Worm (Caenorhabditis elegans) whole organism, L2 larva: ENCODE measurements around the gene mtch-1.

Source experiments
- C34F6.9 ChIP-seq: fragments of 150-350 bp; optimal IDR thresholded peaks from 2 replicates; lab custom pipeline; 2014; ENCODE audit warnings: missing biosample characterization, missing genetic modification characterization
- F13H6.1 ChIP-seq: sonication (generic microtip); optimal IDR thresholded peaks from 2 replicates; lab custom pipeline; 2016; ENCODE audit warnings: missing genetic modification characterization, missing compliant biosample characterization
- R02D3.7 ChIP-seq: fragments of 150-350 bp; optimal IDR thresholded peaks from 2 replicates; lab custom pipeline; 2014; ENCODE audit warnings: missing biosample characterization, missing genetic modification characterization
- Y55F3AM.14 ChIP-seq: fragments of 200-800 bp; sonication (Bioruptor generic); optimal IDR thresholded peaks from 2 replicates; lab custom pipeline; 2018; ENCODE audit warnings: mild to moderate bottlenecking, missing genetic modification characterization, missing compliant biosample characterization
- ZK546.5 ChIP-seq: sonication (generic microtip); optimal IDR thresholded peaks from 2 replicates; lab custom pipeline; 2017; ENCODE audit warnings: missing biosample characterization, missing genetic modification characterization
- aly-2 ChIP-seq: fragments of 150-350 bp; optimal IDR thresholded peaks from 2 replicates; lab custom pipeline; 2014; ENCODE audit warnings: missing biosample characterization, missing genetic modification characterization
- ceh-16 ChIP-seq: fragments of 150-350 bp; optimal IDR thresholded peaks from 2 replicates; lab custom pipeline; 2014; ENCODE audit warnings: missing biosample characterization, missing genetic modification characterization
- ceh-82 ChIP-seq: fragments of 150-350 bp; optimal IDR thresholded peaks from 2 replicates; lab custom pipeline; 2014; ENCODE audit warnings: missing biosample characterization, missing genetic modification characterization
- crh-2 ChIP-seq: sonication (generic microtip); optimal IDR thresholded peaks from 2 replicates; lab custom pipeline; 2017; ENCODE audit warnings: missing biosample characterization, missing genetic modification characterization
- elt-1 ChIP-seq: fragments of 150-350 bp; optimal IDR thresholded peaks from 2 replicates; lab custom pipeline; 2014; ENCODE audit warnings: missing biosample characterization, missing genetic modification characterization
- elt-3 ChIP-seq: sonication (generic microtip); optimal IDR thresholded peaks from 2 replicates; lab custom pipeline; 2017; ENCODE audit warnings: missing biosample characterization, missing genetic modification characterization
- fos-1 ChIP-seq: fragments of 150-350 bp; optimal IDR thresholded peaks from 2 replicates; lab custom pipeline; 2014; ENCODE audit warnings: missing biosample characterization, missing genetic modification characterization
- gmeb-1 ChIP-seq: fragments of 150-350 bp; optimal IDR thresholded peaks from 2 replicates; lab custom pipeline; 2014; ENCODE audit warnings: missing biosample characterization, missing genetic modification characterization
- lin-13 ChIP-seq: fragments of 150-350 bp; optimal IDR thresholded peaks from 2 replicates; lab custom pipeline; 2014; ENCODE audit warnings: missing biosample characterization, missing genetic modification reagents, missing genetic modification characterization
- lin-39 ChIP-seq: fragments of 150-350 bp; optimal IDR thresholded peaks from 2 replicates; lab custom pipeline; 2014; ENCODE audit warnings: missing biosample characterization, missing genetic modification reagents, missing genetic modification characterization
- lsy-2 ChIP-seq, 2 experiments: fragments of 150-350 bp in 1 of 2; sonication (generic microtip) in 1 of 2; optimal IDR thresholded peaks; 2 replicates each; lab custom pipeline; 2014 to 2017; ENCODE audit warnings: missing biosample characterization in 2 of 2, missing genetic modification characterization in 2 of 2
- mbf-1 ChIP-seq: sonication (generic microtip); optimal IDR thresholded peaks from 2 replicates; lab custom pipeline; 2017; ENCODE audit warnings: missing biosample characterization, missing genetic modification characterization
- mdl-1 ChIP-seq, 2 experiments: fragments of 150-350 bp in 1 of 2; sonication (generic microtip) in 1 of 2; optimal IDR thresholded peaks; 2 replicates each; lab custom pipeline; 2017; ENCODE audit warnings: missing biosample characterization in 2 of 2, missing genetic modification characterization in 2 of 2
- nhr-10 ChIP-seq: sonication (generic microtip); optimal IDR thresholded peaks from 2 replicates; lab custom pipeline; 2017; ENCODE audit warnings: missing biosample characterization, missing genetic modification characterization
- nhr-11 ChIP-seq: fragments of 150-350 bp; optimal IDR thresholded peaks from 2 replicates; lab custom pipeline; 2014; ENCODE audit warnings: missing biosample characterization, missing genetic modification characterization
- nhr-129 ChIP-seq: fragments of 150-350 bp; optimal IDR thresholded peaks from 2 replicates; lab custom pipeline; 2014; ENCODE audit warnings: missing biosample characterization, missing genetic modification characterization
- nhr-21 ChIP-seq: fragments of 150-350 bp; optimal IDR thresholded peaks from 2 replicates; lab custom pipeline; 2014; ENCODE audit warnings: missing biosample characterization, missing genetic modification characterization
- nhr-23 ChIP-seq: fragments of 150-350 bp; optimal IDR thresholded peaks from 2 replicates; lab custom pipeline; 2014; ENCODE audit warnings: missing biosample characterization, missing genetic modification reagents, missing genetic modification characterization
- nhr-237 ChIP-seq: fragments of 150-350 bp; optimal IDR thresholded peaks from 2 replicates; lab custom pipeline; 2014; ENCODE audit warnings: missing biosample characterization, missing genetic modification characterization
- nhr-25 ChIP-seq: fragments of 150-350 bp; sonication (generic microtip); optimal IDR thresholded peaks from 3 replicates; lab custom pipeline; 2014; ENCODE audit warnings: missing biosample characterization, missing genetic modification characterization
- nhr-6 ChIP-seq: fragments of 150-350 bp; optimal IDR thresholded peaks from 2 replicates; lab custom pipeline; 2014; ENCODE audit warnings: missing biosample characterization, missing genetic modification characterization
- nhr-77 ChIP-seq: fragments of 150-350 bp; optimal IDR thresholded peaks from 2 replicates; lab custom pipeline; 2014; ENCODE audit warnings: missing biosample characterization, missing genetic modification characterization
- peb-1 ChIP-seq: fragments of 150-350 bp; optimal IDR thresholded peaks from 2 replicates; lab custom pipeline; 2014; ENCODE audit warnings: missing biosample characterization, missing genetic modification characterization
- sem-4 ChIP-seq: fragments of 150-350 bp; optimal IDR thresholded peaks from 2 replicates; lab custom pipeline; 2014; ENCODE audit warnings: missing biosample characterization, missing genetic modification reagents, missing genetic modification characterization
- skn-1 ChIP-seq: sonication (generic microtip); optimal IDR thresholded peaks from 2 replicates; lab custom pipeline; 2017; ENCODE audit warnings: missing biosample characterization, missing genetic modification characterization
- sma-3 ChIP-seq: sonication (generic microtip); optimal IDR thresholded peaks from 2 replicates; lab custom pipeline; 2016; ENCODE audit warnings: missing genetic modification reagents, missing genetic modification characterization, missing compliant biosample characterization
- sma-9 ChIP-seq, 2 experiments: fragments of 150-350 bp in 1 of 2; sonication (generic microtip) in 1 of 2; optimal IDR thresholded peaks; 2 replicates each; lab custom pipeline; 2014 to 2016; ENCODE audit warnings: missing genetic modification characterization in 2 of 2, mild to moderate bottlenecking in 1 of 2, missing biosample characterization in 1 of 2, missing compliant biosample characterization in 1 of 2, missing genetic modification reagents in 1 of 2, moderate library complexity in 1 of 2
- unc-39 ChIP-seq: fragments of 150-350 bp; optimal IDR thresholded peaks from 2 replicates; lab custom pipeline; 2014; ENCODE audit warnings: missing biosample characterization, missing genetic modification characterization
- unc-55 ChIP-seq: fragments of 150-350 bp; sonication (generic microtip); optimal IDR thresholded peaks from 3 replicates; lab custom pipeline; 2014; ENCODE audit warnings: missing biosample characterization, missing genetic modification reagents, missing genetic modification characterization
- zag-1 ChIP-seq: fragments of 150-350 bp; optimal IDR thresholded peaks from 2 replicates; lab custom pipeline; 2014; ENCODE audit warnings: missing biosample characterization, missing genetic modification characterization
- ztf-1 ChIP-seq: fragments of 200-800 bp; sonication (Bioruptor generic); conservative IDR thresholded peaks from 2 replicates; pipeline ENCODE4 v1.3.6; 2022; ENCODE audit warnings: missing genetic modification characterization, missing compliant biosample characterization
- ztf-4 ChIP-seq: fragments of 150-350 bp; optimal IDR thresholded peaks from 2 replicates; lab custom pipeline; 2014; ENCODE audit warnings: missing biosample characterization, missing genetic modification characterization

Gene mtch-1

ce11 chrII:7374143-7374542 is at the start of gene mtch-1, which contains the start of gene rpb-4:
Gene mtch-1 (minus strand): TSS chrII:7374166.
Gene rpb-4 (plus strand): TSS chrII:7374495.
- TF ChIP-seq nhr-10 (tag; lab: Kevin White, UChicago) (no peak), lsy-2 (tag; optimal IDR thresholded peaks at IDR 0.05; lab: Kevin White, UChicago) (peak in 1 of 2 experiments; percentile 61), ZK546.5 (tag; lab: Kevin White, UChicago) (no peak), nhr-129 (tag; lab: Kevin White, UChicago) (peak; percentile 67), nhr-77 (no peak), sma-9 (GFP tag; optimal IDR thresholded peaks at IDR 0.05; lab: Kevin White, UChicago) (peak; percentile 6), sma-9 (tag; optimal IDR thresholded peaks at IDR 0.05; lab: Kevin White, UChicago) (no peak), nhr-11 (tag; lab: Kevin White, UChicago) (no peak), ztf-1 (GFP tag; lab: Robert Waterston, UW) (no peak), sma-3 (GFP tag; lab: Kevin White, UChicago) (peak; percentile 18), zag-1 (tag; lab: Kevin White, UChicago) (no peak), nhr-6 (no peak), crh-2 (tag; lab: Kevin White, UChicago) (peak; percentile 29), unc-55 (GFP tag; lab: Kevin White, UChicago) (peak; percentile 71), gmeb-1 (tag; lab: Kevin White, UChicago) (no peak), C34F6.9 (peak; percentile 54), unc-39 (tag; lab: Kevin White, UChicago) (no peak), nhr-21 (tag; lab: Kevin White, UChicago) (no peak), ceh-16 (tag; lab: Kevin White, UChicago) (no peak), nhr-237 (tag; lab: Kevin White, UChicago) (no peak), fos-1 (tag; lab: Kevin White, UChicago) (peak; percentile 26), ztf-4 (no peak), lin-39 (tag; lab: Kevin White, UChicago) (no peak), skn-1 (no peak), mbf-1 (tag; lab: Kevin White, UChicago) (no peak), Y55F3AM.14 (GFP tag; lab: Kevin White, UChicago) (no peak), aly-2 (tag; lab: Kevin White, UChicago) (no peak), sem-4 (no peak), elt-3 (tag; lab: Kevin White, UChicago) (no peak), lin-13 (GFP tag; lab: Kevin White, UChicago) (peak; percentile 24), mdl-1 (tag; optimal IDR thresholded peaks at IDR 0.05; lab: Kevin White, UChicago) (no peak), nhr-23 (tag; lab: Kevin White, UChicago) (no peak), peb-1 (tag; lab: Kevin White, UChicago) (no peak), ceh-82 (tag; lab: Kevin White, UChicago) (no peak), elt-1 (tag; lab: Kevin White, UChicago) (no peak), R02D3.7 (tag; lab: Kevin White, UChicago) (no peak)
- TF ChIP-seq, all 48 proteins: peak for 9

DNA sequence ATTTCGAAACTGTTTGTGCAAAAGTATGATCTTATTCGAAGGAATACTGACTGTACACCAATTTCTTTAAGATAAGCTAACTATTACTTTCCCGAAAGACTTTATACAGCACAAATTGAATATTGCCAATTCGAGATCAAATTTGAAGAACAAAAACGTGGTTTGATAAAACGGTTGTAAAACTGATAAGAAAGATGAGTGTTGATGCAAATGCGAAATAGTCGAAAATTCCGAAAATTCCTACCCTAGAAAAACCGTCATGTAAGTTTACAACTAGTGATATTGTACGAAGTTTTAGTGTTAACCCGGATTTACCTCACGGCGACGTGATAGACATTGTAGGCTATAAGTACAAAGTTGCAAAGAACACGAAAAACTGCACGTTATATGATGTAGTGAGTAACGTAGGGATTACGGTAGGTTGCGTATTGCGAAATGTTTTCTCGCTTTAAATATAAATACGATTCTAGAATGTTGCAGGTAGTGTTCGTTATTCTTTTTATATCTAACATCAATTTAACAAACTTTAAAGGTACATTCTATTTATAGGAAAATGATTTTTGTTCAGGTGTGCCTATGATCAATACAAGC is 46.9 kb upstream of the mtch-1 start:
- peak; percentile 38 for TF ChIP-seq crh-2 (tag; lab: Kevin White, UChicago)
- peak in 1 of 2 experiments; percentile 62 for TF ChIP-seq lsy-2 (tag; optimal IDR thresholded peaks at IDR 0.05; lab: Kevin White, UChicago)
- TF ChIP-seq nhr-129 (tag; lab: Kevin White, UChicago) = peak; percentile 83
- TF ChIP-seq sem-4 = no peak
- no peak for TF ChIP-seq lin-13 (GFP tag; lab: Kevin White, UChicago)
- no peak for TF ChIP-seq mbf-1 (tag; lab: Kevin White, UChicago)
- no peak for TF ChIP-seq elt-1 (tag; lab: Kevin White, UChicago)
- peak; percentile 38 for TF ChIP-seq sma-9 (GFP tag; optimal IDR thresholded peaks at IDR 0.05; lab: Kevin White, UChicago)
- no peak for TF ChIP-seq sma-9 (tag; optimal IDR thresholded peaks at IDR 0.05; lab: Kevin White, UChicago)
- peak; percentile 27 for TF ChIP-seq fos-1 (tag; lab: Kevin White, UChicago)
- TF ChIP-seq nhr-11 (tag; lab: Kevin White, UChicago) = no peak
- TF ChIP-seq Y55F3AM.14 (GFP tag; lab: Kevin White, UChicago) = no peak
- TF ChIP-seq F13H6.1 = no peak
- TF ChIP-seq nhr-25 (tag; lab: Kevin White, UChicago) = no peak
- TF ChIP-seq skn-1 = no peak

DNA sequence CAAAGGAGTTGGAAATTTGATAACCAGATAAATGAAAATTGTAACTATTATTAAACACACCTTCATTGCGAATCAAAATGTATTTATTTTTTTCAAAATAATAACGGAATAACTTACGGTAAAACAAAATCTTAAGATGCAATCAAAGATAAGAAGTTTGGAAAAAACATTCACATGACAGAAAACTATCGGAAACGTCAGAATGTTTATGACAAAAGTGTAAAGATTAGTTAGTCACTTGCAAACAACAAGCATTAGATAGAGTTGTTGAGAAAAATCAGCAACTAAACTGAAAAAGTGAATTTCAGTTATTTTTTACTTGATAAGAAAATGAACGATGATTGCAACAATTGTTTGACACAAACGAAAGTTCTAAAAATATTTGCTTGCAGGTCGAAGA is 46.2 kb upstream of the mtch-1 start:
- no peak for TF ChIP-seq skn-1
- peak; percentile 28 for TF ChIP-seq crh-2 (tag; lab: Kevin White, UChicago)
- peak; percentile 44 for TF ChIP-seq nhr-129 (tag; lab: Kevin White, UChicago)
